Fruit fly (Drosophila melanogaster): ENCODE measurements around the gene Sec61gamma.

Sec61gamma gene

dm6 chrX:19651757-19652419 is 8.8 kb downstream of the Sec61gamma start, which contains the start of the genes Ranbp21 and Elys (continued):
- peak; percentile 44 to 61 for TF ChIP-seq Pdp1 (GFP tag; optimal IDR thresholded peaks at IDR 0.05)
- no peak for TF ChIP-seq CG8281 (tag; optimal IDR thresholded peaks at IDR 0.05)
- no peak for TF ChIP-seq CG6813 (GFP tag; optimal IDR thresholded peaks at IDR 0.05)
- TF ChIP-seq CG8089 (GFP tag; optimal IDR thresholded peaks at IDR 0.05): peak; percentile 38
- no peak for TF ChIP-seq MTF-1 (GFP tag; optimal IDR thresholded peaks at IDR 0.05; ENCODE audit: borderline replicate concordance)
- no peak for TF ChIP-seq C15 (GFP tag; IDR thresholded peaks at IDR 0.05)
- peak; percentile 46; the same call in 1 of the 3 replicates for TF ChIP-seq H15 (GFP tag; IDR thresholded peaks at IDR 0.05)
- TF ChIP-seq CG7963 (GFP tag; IDR thresholded peaks at IDR 0.05; ENCODE audit: partially characterized antibody): no peak
- 0 out of 2 replicates have a peak, but pooled peaks have one; percentile 12 for TF ChIP-seq bbx (GFP tag; IDR thresholded peaks at IDR 0.05; ENCODE audit: partially characterized antibody)
- TF ChIP-seq exex (tag; optimal IDR thresholded peaks at IDR 0.05): no peak
- peak; percentile 45 for TF ChIP-seq az2 (GFP tag; optimal IDR thresholded peaks at IDR 0.05)
- no peak for TF ChIP-seq CG17568 (GFP tag; optimal IDR thresholded peaks at IDR 0.05)
- no peak for TF ChIP-seq odd (GFP tag; optimal IDR thresholded peaks at IDR 0.05)
- no peak for TF ChIP-seq fd102C (GFP tag; optimal IDR thresholded peaks at IDR 0.05)
- no peak for TF ChIP-seq CG9437 (GFP tag; optimal IDR thresholded peaks at IDR 0.05)
- TF ChIP-seq p53 (GFP tag; optimal IDR thresholded peaks at IDR 0.05): peak; percentile 35
- TF ChIP-seq CG1233 (GFP tag; optimal IDR thresholded peaks at IDR 0.05): peak; percentile 23
- TF ChIP-seq Hmx (GFP tag; optimal IDR thresholded peaks at IDR 0.05): no peak
- no peak for TF ChIP-seq h (optimal IDR thresholded peaks at IDR 0.05)
- TF ChIP-seq CG6254 (GFP tag; optimal IDR thresholded peaks at IDR 0.05): no peak
- TF ChIP-seq fru (optimal IDR thresholded peaks at IDR 0.05): no peak
- no peak for TF ChIP-seq CG10431 (GFP tag; optimal IDR thresholded peaks at IDR 0.05)
- TF ChIP-seq Ptx1 (GFP tag; IDR thresholded peaks at IDR 0.05): peak; percentile 63; the same call in 1 of the 2 replicates
- peak; percentile 15 for TF ChIP-seq eyg (GFP tag; optimal IDR thresholded peaks at IDR 0.05)
- TF ChIP-seq wek (GFP tag; optimal IDR thresholded peaks at IDR 0.05): no peak
- no peak for TF ChIP-seq gem (tag; optimal IDR thresholded peaks at IDR 0.05)
- TF ChIP-seq CG14014 (GFP tag; IDR thresholded peaks at IDR 0.05): 0 out of 2 replicates have a peak, but pooled peaks have one; percentile 29
- peak; percentile 65 for TF ChIP-seq shn (GFP tag; optimal IDR thresholded peaks at IDR 0.05)
- TF ChIP-seq Atf6 (GFP tag; IDR thresholded peaks at IDR 0.05): no peak
- TF ChIP-seq CG9876 (GFP tag; optimal IDR thresholded peaks at IDR 0.05): peak; percentile 19
- TF ChIP-seq CG33213 (GFP tag; optimal IDR thresholded peaks at IDR 0.05): no peak
- no peak for TF ChIP-seq sug (tag; optimal IDR thresholded peaks at IDR 0.05)
- TF ChIP-seq ftz-f1 (GFP tag; optimal IDR thresholded peaks at IDR 0.05): peak; percentile 5
- TF ChIP-seq CG15073 (GFP tag; optimal IDR thresholded peaks at IDR 0.05): no peak
- TF ChIP-seq CG10366 (GFP tag; IDR thresholded peaks at IDR 0.05): peak; percentile 55
- no peak for TF ChIP-seq otp (GFP tag; IDR thresholded peaks at IDR 0.05)
- TF ChIP-seq Scr (GFP tag; IDR thresholded peaks at IDR 0.05; ENCODE audit: partially characterized antibody): peak; percentile 50
- peak; percentile 36 for TF ChIP-seq Ssrp (tag; optimal IDR thresholded peaks at IDR 0.05)
- TF ChIP-seq Trl (optimal IDR thresholded peaks at IDR 0.05): peak in 1 of 2 experiments; percentile 25
- TF ChIP-seq Trl (GFP tag; optimal IDR thresholded peaks at IDR 0.05): peak; percentile 44
- peak; percentile 5 for TF ChIP-seq btn (GFP tag; optimal IDR thresholded peaks at IDR 0.05)
- no peak for TF ChIP-seq sens-2 (GFP tag; IDR thresholded peaks at IDR 0.05)
- no peak for TF ChIP-seq CG15269 (tag; optimal IDR thresholded peaks at IDR 0.05)
- peak; percentile 31; the same call in 1 of the 2 replicates for TF ChIP-seq Bgb (GFP tag; IDR thresholded peaks at IDR 0.05; ENCODE audit: partially characterized antibody)
- TF ChIP-seq CG14860 (GFP tag; IDR thresholded peaks at IDR 0.05; ENCODE audit: partially characterized antibody): no peak
- TF ChIP-seq sqz (GFP tag; optimal IDR thresholded peaks at IDR 0.05): no peak
- TF ChIP-seq CG12769 (tag; optimal IDR thresholded peaks at IDR 0.05): no peak
- TF ChIP-seq pum (GFP tag; optimal IDR thresholded peaks at IDR 0.05): peak; percentile 76
- no peak for TF ChIP-seq CG34376 (GFP tag; optimal IDR thresholded peaks at IDR 0.05)
- TF ChIP-seq jing (GFP tag; optimal IDR thresholded peaks at IDR 0.05): no peak

All from whole organism, embryonic.